In the genomic region with DNA sequence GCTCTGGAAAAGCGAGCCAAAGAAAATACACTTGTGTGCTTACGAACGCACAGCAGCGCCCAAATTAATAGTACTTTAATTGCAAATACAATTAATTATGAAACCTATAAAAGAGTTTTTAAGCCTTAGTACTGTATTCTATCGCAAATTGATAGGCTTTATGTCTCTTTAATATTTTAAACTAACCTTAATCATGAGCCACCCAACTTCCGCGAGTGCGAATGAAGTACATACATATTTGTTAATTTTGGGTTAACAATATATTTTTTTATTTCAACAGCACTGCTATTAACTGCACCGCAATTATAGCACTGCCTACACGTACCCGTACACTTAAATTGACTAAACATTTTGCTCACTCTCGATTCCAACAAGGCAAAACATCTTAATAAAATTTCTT, we compare ENCODE assay signal across 5 fruit fly cellular contexts.
TF ChIP-seq lines count a peak whose summit lies in the region.

No protein-coding gene starts in this region.

- TF ChIP-seq CTCF in whole organism, embryonic (GFP tag; optimal IDR thresholded peaks at IDR 0.05; lab: Kevin White, UChicago): no peak

TF ChIP-seq in whole organism, adult, 20 proteins besides CTCF, POLR2A, EP300 and RAD21:
- TF ChIP-seq Crg-1 (GFP tag; optimal IDR thresholded peaks at IDR 0.05; lab: Kevin White, UChicago): no peak
- TF ChIP-seq toe (GFP tag; optimal IDR thresholded peaks at IDR 0.05; lab: Kevin White, UChicago): peak; percentile 35
- TF ChIP-seq CG12768 (GFP tag; optimal IDR thresholded peaks at IDR 0.05; lab: Kevin White, UChicago): peak; percentile 53
- no peak for TF ChIP-seq Mnt (GFP tag; optimal IDR thresholded peaks at IDR 0.05; lab: Kevin White, UChicago)
- TF ChIP-seq CG11617 (GFP tag; optimal IDR thresholded peaks at IDR 0.05; lab: Kevin White, UChicago): peak; percentile 9
- TF ChIP-seq tj (GFP tag; optimal IDR thresholded peaks at IDR 0.05; lab: Kevin White, UChicago): no peak
- TF ChIP-seq bab1 (GFP tag; optimal IDR thresholded peaks at IDR 0.05; lab: Kevin White, UChicago): peak; percentile 28
- TF ChIP-seq pad (GFP tag; optimal IDR thresholded peaks at IDR 0.05; lab: Kevin White, UChicago): peak; percentile 28
- TF ChIP-seq kay (GFP tag; lab: Kevin White, UChicago; ENCODE audit: borderline replicate concordance): no peak
- peak; percentile 56 for TF ChIP-seq CG7101 (tag; optimal IDR thresholded peaks at IDR 0.05; lab: Kevin White, UChicago)
- no peak for TF ChIP-seq cic (GFP tag; optimal IDR thresholded peaks at IDR 0.05; lab: Kevin White, UChicago)
- TF ChIP-seq CG7045 (GFP tag; optimal IDR thresholded peaks at IDR 0.05; lab: Kevin White, UChicago): peak; percentile 52
- peak; percentile 6 for TF ChIP-seq CG5204 (GFP tag; optimal IDR thresholded peaks at IDR 0.05; lab: Kevin White, UChicago)
- TF ChIP-seq CG14711 (tag; optimal IDR thresholded peaks at IDR 0.05; lab: Kevin White, UChicago): peak; percentile 50
- peak; percentile 14 for TF ChIP-seq Clk (GFP tag; optimal IDR thresholded peaks at IDR 0.05; lab: Kevin White, UChicago)
- TF ChIP-seq ovo (GFP tag; optimal IDR thresholded peaks at IDR 0.05; lab: Kevin White, UChicago): no peak
- peak; percentile 61 for TF ChIP-seq CG33017 (tag; optimal IDR thresholded peaks at IDR 0.05; lab: Kevin White, UChicago)

TF ChIP-seq in whole organism, embryonic, 481 proteins besides CTCF, POLR2A, EP300 and RAD21 (continues in another document):
- TF ChIP-seq ewg (GFP tag; optimal IDR thresholded peaks at IDR 0.05; lab: Kevin White, UChicago): peak; percentile 3
- peak; percentile 40 for TF ChIP-seq cwo (GFP tag; optimal IDR thresholded peaks at IDR 0.05; lab: Kevin White, UChicago)
- TF ChIP-seq CG9215 (GFP tag; IDR thresholded peaks at IDR 0.05; lab: Robert Waterston, UW): no peak; the same call in 1 of the 2 replicates
- no peak for TF ChIP-seq sr (GFP tag; IDR thresholded peaks at IDR 0.05; lab: Robert Waterston, UW)
- TF ChIP-seq Blimp-1 (GFP tag; optimal IDR thresholded peaks at IDR 0.05; lab: Kevin White, UChicago): peak; percentile 47
- TF ChIP-seq CG32767 (GFP tag; IDR thresholded peaks at IDR 0.05; lab: Robert Waterston, UW): 0 out of 2 replicates have a peak, but pooled peaks have one; percentile 45
- TF ChIP-seq Ssrp (tag; optimal IDR thresholded peaks at IDR 0.05; lab: Kevin White, UChicago): peak; percentile 28
- TF ChIP-seq CG6689 (GFP tag; IDR thresholded peaks at IDR 0.05; lab: Robert Waterston, UW): peak; percentile 58
- no peak for TF ChIP-seq gsb-n (tag; optimal IDR thresholded peaks at IDR 0.05; lab: Kevin White, UChicago)
- peak; percentile 27 for TF ChIP-seq ATbp (GFP tag; optimal IDR thresholded peaks at IDR 0.05; lab: Kevin White, UChicago)
- no peak for TF ChIP-seq Bgb (GFP tag; IDR thresholded peaks at IDR 0.05; lab: Robert Waterston, UW; ENCODE audit: partially characterized antibody)
- TF ChIP-seq CG17385 (GFP tag; optimal IDR thresholded peaks at IDR 0.05; lab: Kevin White, UChicago): peak; percentile 57
- peak; percentile 71 for TF ChIP-seq CG15269 (tag; optimal IDR thresholded peaks at IDR 0.05; lab: Kevin White, UChicago)
- no peak for TF ChIP-seq CG13123 (GFP tag; optimal IDR thresholded peaks at IDR 0.05; lab: Kevin White, UChicago)
- TF ChIP-seq az2 (GFP tag; optimal IDR thresholded peaks at IDR 0.05; lab: Kevin White, UChicago): peak; percentile 7
- TF ChIP-seq CG10462 (GFP tag; optimal IDR thresholded peaks at IDR 0.05; lab: Kevin White, UChicago): no peak
- no peak for TF ChIP-seq bigmax (GFP tag; optimal IDR thresholded peaks at IDR 0.05; lab: Kevin White, UChicago)

TF ChIP-seq in whole organism, prepupa, 60 proteins besides CTCF, POLR2A, EP300 and RAD21 (continues in another document):
- TF ChIP-seq Met (GFP tag; optimal IDR thresholded peaks at IDR 0.05; lab: Kevin White, UChicago) (no peak), CG4318 (GFP tag; optimal IDR thresholded peaks at IDR 0.05; lab: Kevin White, UChicago) (peak; percentile 32), Lpt (GFP tag; optimal IDR thresholded peaks at IDR 0.05; lab: Kevin White, UChicago) (peak; percentile 6), Eip93F (GFP tag; optimal IDR thresholded peaks at IDR 0.05; lab: Kevin White, UChicago) (no peak), CG32006 (GFP tag; optimal IDR thresholded peaks at IDR 0.05; lab: Kevin White, UChicago) (peak; percentile 71), CG6854 (GFP tag; optimal IDR thresholded peaks at IDR 0.05; lab: Kevin White, UChicago) (no peak), CG11762 (GFP tag; optimal IDR thresholded peaks at IDR 0.05; lab: Kevin White, UChicago; ENCODE audit: insufficient read depth) (peak; percentile 30), CG6163 (GFP tag; IDR thresholded peaks at IDR 0.05; lab: Robert Waterston, UW) (0 out of 3 replicates have a peak, but pooled peaks have one; percentile 48), Sox14 (GFP tag; optimal IDR thresholded peaks at IDR 0.05; lab: Kevin White, UChicago) (peak; percentile 34), CG11294 (GFP tag; IDR thresholded peaks at IDR 0.05; lab: Robert Waterston, UW) (peak; percentile 41; the same call in 1 of the 2 replicates), CG3919 (GFP tag; optimal IDR thresholded peaks at IDR 0.05; lab: Kevin White, UChicago) (peak; percentile 33), lz (GFP tag; optimal IDR thresholded peaks at IDR 0.05; lab: Kevin White, UChicago) (no peak), fd85E (GFP tag; optimal IDR thresholded peaks at IDR 0.05; lab: Kevin White, UChicago) (no peak), CG6792 (GFP tag; optimal IDR thresholded peaks at IDR 0.05; lab: Kevin White, UChicago) (peak; percentile 40), CG8632 (GFP tag; optimal IDR thresholded peaks at IDR 0.05; lab: Kevin White, UChicago) (no peak), Ets21C (GFP tag; optimal IDR thresholded peaks at IDR 0.05; lab: Kevin White, UChicago) (no peak), eg (GFP tag; IDR thresholded peaks at IDR 0.05; lab: Robert Waterston, UW) (peak; percentile 79), CG11902 (GFP tag; optimal IDR thresholded peaks at IDR 0.05; lab: Kevin White, UChicago) (no peak)

TF ChIP-seq in whole organism, pupa, 21 proteins besides CTCF, POLR2A, EP300 and RAD21:
- peak; percentile 52 for TF ChIP-seq CG9948 (tag; optimal IDR thresholded peaks at IDR 0.05; lab: Kevin White, UChicago)
- TF ChIP-seq fd96Ca (GFP tag; IDR thresholded peaks at IDR 0.05; lab: Robert Waterston, UW): 0 out of 3 replicates have a peak, but pooled peaks have one; percentile 42
- no peak for TF ChIP-seq CG13204 (GFP tag; optimal IDR thresholded peaks at IDR 0.05; lab: Kevin White, UChicago)
- TF ChIP-seq CG8301 (tag; optimal IDR thresholded peaks at IDR 0.05; lab: Kevin White, UChicago): peak; percentile 56
- TF ChIP-seq CG8159 (tag; optimal IDR thresholded peaks at IDR 0.05; lab: Kevin White, UChicago): peak; percentile 56
- no peak for TF ChIP-seq gl (tag; optimal IDR thresholded peaks at IDR 0.05; lab: Kevin White, UChicago)
- peak; percentile 64 for TF ChIP-seq CG14655 (GFP tag; optimal IDR thresholded peaks at IDR 0.05; lab: Kevin White, UChicago)
- no peak for TF ChIP-seq Pif1B (GFP tag; optimal IDR thresholded peaks at IDR 0.05; lab: Kevin White, UChicago)
- no peak for TF ChIP-seq CG10348 (GFP tag; IDR thresholded peaks at IDR 0.05; lab: Robert Waterston, UW)
- peak; percentile 66 for TF ChIP-seq CG4496 (GFP tag; IDR thresholded peaks at IDR 0.05; lab: Robert Waterston, UW)
- 0 out of 2 replicates have a peak, but pooled peaks have one; percentile 43 for TF ChIP-seq CG32121 (GFP tag; IDR thresholded peaks at IDR 0.05; lab: Robert Waterston, UW)
- no peak for TF ChIP-seq EcR (GFP tag; optimal IDR thresholded peaks at IDR 0.05; lab: Kevin White, UChicago)
- TF ChIP-seq CG12605 (GFP tag; IDR thresholded peaks at IDR 0.05; lab: Robert Waterston, UW): 0 out of 2 replicates have a peak, but pooled peaks have one; percentile 23
- peak; percentile 22 for TF ChIP-seq CG34367 (tag; optimal IDR thresholded peaks at IDR 0.05; lab: Kevin White, UChicago)
- no peak for TF ChIP-seq rn (GFP tag; IDR thresholded peaks at IDR 0.05; lab: Robert Waterston, UW)
- TF ChIP-seq CG15710 (tag; optimal IDR thresholded peaks at IDR 0.05; lab: Kevin White, UChicago): peak; percentile 58
- TF ChIP-seq Ets98B (GFP tag; IDR thresholded peaks at IDR 0.05; lab: Robert Waterston, UW): peak; percentile 35; the same call in 1 of the 2 replicates

TF ChIP-seq in whole organism, wandering third instar larva, 38 proteins besides CTCF, POLR2A, EP300 and RAD21:
- TF ChIP-seq h (GFP tag; optimal IDR thresholded peaks at IDR 0.05; lab: Kevin White, UChicago): peak; percentile 5
- TF ChIP-seq HLH106 (tag; optimal IDR thresholded peaks at IDR 0.05; lab: Kevin White, UChicago): peak; percentile 18
- peak; percentile 3 for TF ChIP-seq dmrt93B (GFP tag; optimal IDR thresholded peaks at IDR 0.05; lab: Kevin White, UChicago)
- TF ChIP-seq ey (GFP tag; optimal IDR thresholded peaks at IDR 0.05; lab: Kevin White, UChicago): no peak
- TF ChIP-seq woc (GFP tag; optimal IDR thresholded peaks at IDR 0.05; lab: Kevin White, UChicago): no peak
- TF ChIP-seq foxo (GFP tag; optimal IDR thresholded peaks at IDR 0.05; lab: Kevin White, UChicago): peak in 1 of 2 experiments; percentile 23
